Worm (Caenorhabditis elegans) whole organism, young adult: ENCODE measurements around the gene H19J13.2.

Experiments
- F39B2.1 ChIP-seq: fragments of 200-800 bp; sonication (Bioruptor generic); IDR thresholded peaks from 2 replicates; pipeline ENCODE4 v1.3.6; 2022; ENCODE audit warnings: missing genetic modification reagents, missing genetic modification characterization, missing compliant biosample characterization
- ceh-91 ChIP-seq: fragments of 200-800 bp; sonication (Bioruptor generic); IDR thresholded peaks from 2 replicates; pipeline ENCODE4 v1.3.6; 2022; ENCODE audit warnings: missing genetic modification reagents, missing genetic modification characterization, missing compliant biosample characterization
- dpl-1 ChIP-seq: fragments of 150-350 bp; optimal IDR thresholded peaks from 2 replicates; lab custom pipeline; 2014; ENCODE audit warnings: missing biosample characterization, missing genetic modification reagents, missing genetic modification characterization

DNA sequence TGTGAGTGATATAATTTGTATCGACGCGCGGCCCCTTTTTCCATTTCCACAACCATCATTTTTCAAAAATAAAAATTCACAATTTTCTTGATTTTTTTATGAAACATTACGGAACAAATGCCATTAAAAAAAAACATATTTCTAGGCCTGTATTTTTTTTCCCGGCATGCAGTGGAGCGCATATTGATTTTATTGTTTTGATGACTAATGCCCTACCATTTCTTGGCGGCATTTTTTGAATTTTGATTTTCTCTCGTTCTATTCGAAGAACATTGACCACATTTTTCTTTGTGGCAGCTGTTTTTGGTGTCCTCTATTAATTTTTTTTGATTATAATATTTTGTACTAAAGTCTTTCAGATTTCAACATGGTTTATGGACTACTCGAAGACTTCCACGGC, 24.6 kb upstream of the H19J13.2 start, which contains the start of gene W06D11.3:
- no peak for TF ChIP-seq F39B2.1
- TF ChIP-seq dpl-1 (GFP tag; lab: Kevin White, UChicago): no peak
- TF ChIP-seq ceh-91: no peak
